Fruit fly (Drosophila melanogaster) whole organism, embryonic: ENCODE results near the gene Eip63E.
A peak's percentile ranks its signal among the peaks of the same experiment; 100 is the strongest.

Experiments
- Adf1 ChIP-seq: fragments of 200-800 bp; sonication (Bioruptor generic); IDR thresholded peaks from 2 replicates; pipeline ENCODE4 v1.3.6; 2022; ENCODE audit warnings: missing biosample characterization, missing genetic modification characterization
- B-H2 ChIP-seq: fragments of 200-800 bp; sonication (Bioruptor generic); optimal IDR thresholded peaks from 2 replicates; lab custom pipeline; 2018; ENCODE audit warnings: missing biosample characterization, mild to moderate bottlenecking, missing genetic modification characterization
- CG10366 ChIP-seq: fragments of 200-800 bp; sonication (Bioruptor generic); IDR thresholded peaks from 2 replicates; pipeline ENCODE4 v1.3.6; 2022; ENCODE audit warnings: missing biosample characterization, missing genetic modification characterization
- CG13424 ChIP-seq: fragments of 200-800 bp; sonication (Bioruptor generic); optimal IDR thresholded peaks from 2 replicates; lab custom pipeline; 2019; ENCODE audit warnings: missing biosample characterization, mild to moderate bottlenecking, missing genetic modification characterization, moderate library complexity
- CG1603 ChIP-seq: fragments of 200-800 bp; sonication (Bioruptor generic); optimal IDR thresholded peaks from 2 replicates; lab custom pipeline; 2019; ENCODE audit warnings: missing biosample characterization, mild to moderate bottlenecking, missing genetic modification characterization, moderate library complexity
- CG32767 ChIP-seq: fragments of 200-800 bp; sonication (Bioruptor generic); IDR thresholded peaks from 2 replicates; pipeline ENCODE4 v1.3.6; 2022; ENCODE audit warnings: missing biosample characterization, missing genetic modification characterization
- CG33557 ChIP-seq: fragments of 200-800 bp; sonication (Bioruptor generic); optimal IDR thresholded peaks from 2 replicates; lab custom pipeline; 2019; ENCODE audit warnings: missing biosample characterization, mild to moderate bottlenecking, missing genetic modification characterization, moderate library complexity
- CG4730 ChIP-seq: fragments of 200-800 bp; sonication (Bioruptor generic); IDR thresholded peaks from 2 replicates; pipeline ENCODE4 v1.3.6; 2022; ENCODE audit warnings: missing biosample characterization, missing genetic modification characterization
- CG4854 ChIP-seq: fragments of 200-800 bp; sonication (Bioruptor generic); optimal IDR thresholded peaks from 2 replicates; lab custom pipeline; 2016; ENCODE audit warnings: missing biosample characterization, missing genetic modification characterization, inconsistent platforms
- CG6765 ChIP-seq: fragments of 200-800 bp; sonication (Bioruptor generic); optimal IDR thresholded peaks from 3 replicates; lab custom pipeline; 2017; ENCODE audit warnings: missing biosample characterization, mild to moderate bottlenecking, missing genetic modification characterization
- CG6854 ChIP-seq: fragments of 200-800 bp; sonication (Bioruptor generic); optimal IDR thresholded peaks from 3 replicates; lab custom pipeline; 2017; ENCODE audit warnings: missing biosample characterization, mild to moderate bottlenecking, missing genetic modification characterization
- CG8290 ChIP-seq, 3 experiments: fragments of 200-800 bp; sonication (Bioruptor generic); optimal IDR thresholded peaks; 2 replicates each; lab custom pipeline; 2016 to 2019; ENCODE audit warnings: missing biosample characterization in 3 of 3, missing genetic modification characterization in 3 of 3, mild to moderate bottlenecking in 2 of 3, moderate library complexity in 1 of 3
- CG8388 ChIP-seq: fragments of 200-800 bp; sonication (Bioruptor generic); optimal IDR thresholded peaks from 2 replicates; lab custom pipeline; 2019; ENCODE audit warnings: missing biosample characterization, mild to moderate bottlenecking, missing genetic modification characterization, moderate library complexity
- CG8924 ChIP-seq: fragments of 200-800 bp; optimal IDR thresholded peaks from 3 replicates; lab custom pipeline; 2019; ENCODE audit warnings: missing biosample characterization, mild to moderate bottlenecking, missing genetic modification characterization, moderate library complexity
- CG8944 ChIP-seq: fragments of 200-800 bp; sonication (Bioruptor generic); optimal IDR thresholded peaks from 3 replicates; lab custom pipeline; 2016; ENCODE audit warnings: missing biosample characterization, missing genetic modification characterization
- CkIIα-i1 ChIP-seq: fragments of 200-800 bp; sonication (Bioruptor generic); IDR thresholded peaks from 2 replicates; pipeline ENCODE4 v1.3.6; 2022; ENCODE audit warnings: missing biosample characterization, missing genetic modification characterization
- CoRest ChIP-seq: fragments of 200-800 bp; sonication (Bioruptor generic); optimal IDR thresholded peaks from 3 replicates; lab custom pipeline; 2018; ENCODE audit warnings: missing biosample characterization, mild to moderate bottlenecking, missing genetic modification characterization, moderate library complexity
- Dbx ChIP-seq: fragments of 200-800 bp; sonication (Bioruptor generic); IDR thresholded peaks from 3 replicates; pipeline ENCODE4 v1.3.6; 2022; ENCODE audit warnings: missing biosample characterization, missing genetic modification characterization
- Dp ChIP-seq: fragments of 200-800 bp; sonication (Bioruptor generic); optimal IDR thresholded peaks from 2 replicates; lab custom pipeline; 2018; ENCODE audit warnings: missing biosample characterization, mild to moderate bottlenecking, missing genetic modification characterization, moderate library complexity
- ERR ChIP-seq: fragments of 200-800 bp; sonication (Bioruptor generic); optimal IDR thresholded peaks from 2 replicates; lab custom pipeline; 2016; ENCODE audit warnings: missing biosample characterization, missing genetic modification characterization
- HLH54F ChIP-seq: fragments of 200-800 bp; sonication (Bioruptor generic); optimal IDR thresholded peaks from 3 replicates; lab custom pipeline; 2016; ENCODE audit warnings: missing biosample characterization, missing genetic modification characterization
- Hmr ChIP-seq: fragments of 200-800 bp; sonication (Bioruptor generic); optimal IDR thresholded peaks from 3 replicates; lab custom pipeline; 2017; ENCODE audit warnings: mild to moderate bottlenecking, missing biosample characterization, missing genetic modification reagents, missing genetic modification characterization
- Mrtf ChIP-seq: fragments of 200-800 bp; sonication (Bioruptor generic); IDR thresholded peaks from 3 replicates; pipeline ENCODE4 v1.3.6; 2022; ENCODE audit warnings: missing biosample characterization, missing genetic modification characterization
- NK7.1 ChIP-seq: fragments of 200-800 bp; sonication (Bioruptor generic); optimal IDR thresholded peaks from 3 replicates; lab custom pipeline; 2016; ENCODE audit warnings: missing biosample characterization, missing genetic modification characterization
- Ptx1 ChIP-seq: fragments of 200-800 bp; sonication (Bioruptor generic); IDR thresholded peaks from 2 replicates; pipeline ENCODE4 v1.3.6; 2022; ENCODE audit warnings: missing biosample characterization, missing genetic modification characterization
- Rfx ChIP-seq: fragments of 200-800 bp; sonication (Bioruptor generic); IDR thresholded peaks from 2 replicates; pipeline ENCODE4 v1.3.6; 2022; ENCODE audit warnings: missing biosample characterization, missing genetic modification characterization
- Sin3A ChIP-seq: fragments of >200 bp; optimal IDR thresholded peaks from 2 replicates; lab custom pipeline; 2018
- Sry-δ ChIP-seq: fragments of 200-800 bp; sonication (Bioruptor generic); optimal IDR thresholded peaks from 2 replicates; lab custom pipeline; 2016; ENCODE audit warnings: missing biosample characterization, missing genetic modification characterization
- Taf1 ChIP-seq: fragments of 200-800 bp; sonication (Bioruptor generic); IDR thresholded peaks from 2 replicates; pipeline ENCODE4 v1.3.6; 2022; ENCODE audit warnings: missing biosample characterization, missing genetic modification characterization
- cg ChIP-seq: fragments of 200-800 bp; sonication (Bioruptor generic); optimal IDR thresholded peaks from 3 replicates; lab custom pipeline; 2019; ENCODE audit warnings: missing biosample characterization, mild to moderate bottlenecking, missing genetic modification characterization, moderate library complexity
- disco-r ChIP-seq: fragments of 200-800 bp; sonication (Bioruptor generic); optimal IDR thresholded peaks from 2 replicates; lab custom pipeline; 2016; ENCODE audit warnings: missing biosample characterization, missing genetic modification characterization
- dpn ChIP-seq, 2 experiments: fragments of 200-800 bp; sonication (Bioruptor generic); optimal IDR thresholded peaks; 3 replicates each; lab custom pipeline; 2016; ENCODE audit warnings: missing biosample characterization in 2 of 2, missing genetic modification characterization in 2 of 2
- emc ChIP-seq: fragments of 200-800 bp; sonication (Bioruptor generic); optimal IDR thresholded peaks from 2 replicates; lab custom pipeline; 2016; ENCODE audit warnings: missing biosample characterization, missing genetic modification characterization
- eve ChIP-seq, 2 experiments: fragments of >200 bp; optimal IDR thresholded peaks; 2 replicates each; lab custom pipeline; 2017; ENCODE audit warnings: missing biosample characterization in 2 of 2, missing genetic modification characterization in 2 of 2
- grn ChIP-seq: fragments of 200-800 bp; sonication (Bioruptor generic); optimal IDR thresholded peaks from 3 replicates; lab custom pipeline; 2017; ENCODE audit warnings: missing biosample characterization, missing genetic modification characterization
- gsb ChIP-seq: fragments of 200-800 bp; sonication (Bioruptor generic); IDR thresholded peaks from 2 replicates; pipeline ENCODE4 v1.3.6; 2022; ENCODE audit warnings: missing biosample characterization, missing genetic modification characterization
- hbn ChIP-seq: fragments of 200-800 bp; sonication (Bioruptor generic); IDR thresholded peaks from 2 replicates; pipeline ENCODE4 v1.3.6; 2022; ENCODE audit warnings: missing biosample characterization, missing genetic modification characterization; ENCODE audit not compliant: partially characterized antibody
- jigr1 ChIP-seq: fragments of 200-800 bp; sonication (Bioruptor generic); IDR thresholded peaks from 3 replicates; pipeline ENCODE4 v1.3.6; 2022; ENCODE audit warnings: missing biosample characterization, missing genetic modification characterization
- jing ChIP-seq: fragments of 200-800 bp; sonication (Bioruptor generic); optimal IDR thresholded peaks from 2 replicates; lab custom pipeline; 2018; ENCODE audit warnings: missing biosample characterization, mild to moderate bottlenecking, missing genetic modification characterization
- kay ChIP-seq: fragments of 200-800 bp; sonication (Bioruptor generic); optimal IDR thresholded peaks from 2 replicates; lab custom pipeline; 2016; ENCODE audit warnings: missing biosample characterization, missing genetic modification characterization
- nau ChIP-seq: fragments of 200-800 bp; sonication (Bioruptor generic); optimal IDR thresholded peaks from 3 replicates; lab custom pipeline; 2017; ENCODE audit warnings: missing biosample characterization, mild to moderate bottlenecking, missing genetic modification characterization, missing genetic modification reagents
- nom ChIP-seq: fragments of 200-800 bp; sonication (Bioruptor generic); optimal IDR thresholded peaks from 2 replicates; lab custom pipeline; 2017; ENCODE audit warnings: missing biosample characterization, missing genetic modification characterization, mild to moderate bottlenecking, moderate library complexity, missing genetic modification reagents
- org-1 ChIP-seq: fragments of 200-800 bp; sonication (Bioruptor generic); optimal IDR thresholded peaks from 2 replicates; lab custom pipeline; 2017; ENCODE audit warnings: missing biosample characterization, missing genetic modification characterization
- peb ChIP-seq: fragments of 200-800 bp; sonication (Bioruptor generic); IDR thresholded peaks from 2 replicates; pipeline ENCODE4 v1.3.6; 2022; ENCODE audit warnings: missing biosample characterization, missing genetic modification characterization
- ranshi ChIP-seq: fragments of 200-800 bp; sonication (Bioruptor generic); IDR thresholded peaks from 2 replicates; pipeline ENCODE4 v1.3.6; 2022; ENCODE audit warnings: missing biosample characterization, missing genetic modification characterization
- run ChIP-seq: fragments of 200-800 bp; sonication (Bioruptor generic); optimal IDR thresholded peaks from 3 replicates; lab custom pipeline; 2018; ENCODE audit warnings: missing biosample characterization, mild to moderate bottlenecking, missing genetic modification characterization
- slou ChIP-seq: fragments of 200-800 bp; sonication (Bioruptor generic); optimal IDR thresholded peaks from 3 replicates; lab custom pipeline; 2016; ENCODE audit warnings: missing biosample characterization, missing genetic modification characterization
- tll ChIP-seq, 2 experiments: fragments of 200-800 bp in 1 of 2; fragments of >200 bp in 1 of 2; sonication (Bioruptor generic) in 1 of 2; optimal IDR thresholded peaks; 2 replicates each; lab custom pipeline; 2017 to 2019; ENCODE audit warnings: missing biosample characterization in 2 of 2, missing genetic modification characterization in 2 of 2, mild to moderate bottlenecking in 1 of 2, moderate library complexity in 1 of 2
- tna ChIP-seq: fragments of 200-800 bp; sonication (Bioruptor generic); IDR thresholded peaks from 2 replicates; pipeline ENCODE4 v1.3.6; 2022; ENCODE audit warnings: missing biosample characterization, missing genetic modification characterization; ENCODE audit not compliant: partially characterized antibody
- vfl ChIP-seq: fragments of 200-800 bp; sonication (Bioruptor generic); optimal IDR thresholded peaks from 2 replicates; lab custom pipeline; 2016; ENCODE audit warnings: missing biosample characterization, missing genetic modification characterization
- zen ChIP-seq: fragments of 200-800 bp; sonication (Bioruptor generic); optimal IDR thresholded peaks from 3 replicates; lab custom pipeline; 2018; ENCODE audit warnings: missing biosample characterization, mild to moderate bottlenecking, missing genetic modification characterization, moderate library complexity

The Eip63E gene

dm6 chr3L:3485088-3485710 lies 30.4 kb upstream of the Eip63E start (continued):
- TF ChIP-seq CG6854 (GFP tag; lab: Kevin White, UChicago) (no peak), B-H2 (GFP tag; lab: Kevin White, UChicago) (no peak), CoRest (tag; lab: Kevin White, UChicago) (peak; percentile 45), CG8290 (GFP tag; optimal IDR thresholded peaks at IDR 0.05; lab: Kevin White, UChicago) (no peak), CG8290 (tag; optimal IDR thresholded peaks at IDR 0.05; lab: Kevin White, UChicago) (no peak), Adf1 (GFP tag; lab: Robert Waterston, UW) (no peak), run (no peak), CG8388 (GFP tag; lab: Kevin White, UChicago) (peak; percentile 33), grn (GFP tag; lab: Kevin White, UChicago) (no peak), nau (GFP tag; lab: Kevin White, UChicago) (no peak), gsb (GFP tag; lab: Robert Waterston, UW) (no peak), Rfx (GFP tag; lab: Robert Waterston, UW) (no peak), slou (GFP tag; lab: Kevin White, UChicago) (no peak), CG32767 (GFP tag; lab: Robert Waterston, UW) (peak; percentile 51; the same call in 1 of the 2 replicates), eve (GFP tag; optimal IDR thresholded peaks at IDR 0.05; lab: Kevin White, UChicago) (no peak), CG8924 (tag; lab: Kevin White, UChicago) (peak; percentile 22), CG1603 (tag; lab: Kevin White, UChicago) (no peak), Hmr (peak; percentile 21), vfl (GFP tag; lab: Kevin White, UChicago) (no peak), NK7.1 (GFP tag; lab: Kevin White, UChicago) (no peak), jing (no peak), disco-r (no peak), CkIIα-i1 (no peak), ERR (GFP tag; lab: Kevin White, UChicago) (no peak), tna (GFP tag; lab: Robert Waterston, UW) (no peak), jigr1 (no peak), peb (GFP tag; lab: Robert Waterston, UW) (no peak), Sin3A (lab: Kevin White, UChicago) (no peak), Dbx (GFP tag; lab: Robert Waterston, UW) (no peak), CG8944 (GFP tag; lab: Kevin White, UChicago) (no peak), ranshi (GFP tag; lab: Robert Waterston, UW) (no peak; the same call in 1 of the 2 replicates), org-1 (GFP tag; lab: Kevin White, UChicago) (no peak), Taf1 (GFP tag; lab: Robert Waterston, UW) (no peak), CG33557 (GFP tag; lab: Kevin White, UChicago) (no peak), cg (GFP tag; lab: Kevin White, UChicago) (no peak), Mrtf (GFP tag; lab: Robert Waterston, UW) (no peak), nom (no peak), dpn (GFP tag; optimal IDR thresholded peaks at IDR 0.05; lab: Kevin White, UChicago) (no peak), CG10366 (no peak), Ptx1 (GFP tag; lab: Robert Waterston, UW) (peak; percentile 64), CG4730 (GFP tag; lab: Robert Waterston, UW) (no peak), Sry-δ (GFP tag; lab: Kevin White, UChicago) (no peak), emc (GFP tag; lab: Kevin White, UChicago) (no peak), CG6765 (no peak), Dp (no peak), tll (GFP tag; optimal IDR thresholded peaks at IDR 0.05; lab: Kevin White, UChicago) (no peak), hbn (no peak), zen (tag; lab: Kevin White, UChicago) (no peak), HLH54F (GFP tag; lab: Kevin White, UChicago) (no peak), CG13424 (tag; lab: Kevin White, UChicago) (peak; percentile 52), CG4854 (GFP tag; lab: Kevin White, UChicago) (no peak), kay (GFP tag; lab: Kevin White, UChicago) (no peak)
